Fruit fly (Drosophila melanogaster) whole organism, prepupa: ENCODE results near the gene CG5157.

ENCODE experiments used
- Blimp-1 ChIP-seq: fragments of 200-800 bp; sonication (Bioruptor generic); optimal IDR thresholded peaks from 3 replicates; lab custom pipeline; 2017; ENCODE audit warnings: missing biosample characterization, missing genetic modification characterization, mild to moderate bottlenecking, moderate library complexity, missing genetic modification reagents
- CG10631 ChIP-seq: fragments of 200-800 bp; sonication (Bioruptor generic); optimal IDR thresholded peaks from 2 replicates; lab custom pipeline; 2016; ENCODE audit warnings: missing biosample characterization, missing genetic modification characterization
- CG10669 ChIP-seq: fragments of 200-800 bp; sonication (Bioruptor generic); optimal IDR thresholded peaks from 3 replicates; lab custom pipeline; 2018; ENCODE audit warnings: missing biosample characterization, mild to moderate bottlenecking, missing genetic modification characterization, moderate library complexity
- CG11294 ChIP-seq: fragments of 200-800 bp; sonication (Bioruptor generic); IDR thresholded peaks from 2 replicates; pipeline ENCODE4 v1.3.6; 2022; ENCODE audit warnings: missing biosample characterization, missing genetic modification characterization
- CG11762 ChIP-seq: fragments of 200-800 bp; sonication (Bioruptor generic); optimal IDR thresholded peaks from 3 replicates; lab custom pipeline; 2016; ENCODE audit warnings: missing biosample characterization, missing genetic modification characterization; ENCODE audit not compliant: insufficient read depth
- CG15336 ChIP-seq: fragments of 200-800 bp; sonication (Bioruptor generic); IDR thresholded peaks from 2 replicates; pipeline ENCODE4 v1.3.6; 2022; ENCODE audit warnings: missing biosample characterization, missing genetic modification characterization
- CG1621 ChIP-seq: fragments of 200-800 bp; sonication (Bioruptor generic); optimal IDR thresholded peaks from 3 replicates; lab custom pipeline; 2018; ENCODE audit warnings: missing biosample characterization, mild to moderate bottlenecking, missing genetic modification characterization
- CG16779 ChIP-seq: fragments of 200-800 bp; sonication (Bioruptor generic); optimal IDR thresholded peaks from 3 replicates; lab custom pipeline; 2017; ENCODE audit warnings: missing biosample characterization, mild to moderate bottlenecking, missing genetic modification characterization
- CG3032 ChIP-seq: fragments of 200-800 bp; optimal IDR thresholded peaks from 2 replicates; lab custom pipeline; 2019; ENCODE audit warnings: missing biosample characterization, mild to moderate bottlenecking, missing genetic modification characterization, moderate library complexity
- CG31627 ChIP-seq: fragments of 200-800 bp; sonication (Bioruptor generic); optimal IDR thresholded peaks from 3 replicates; lab custom pipeline; 2016; ENCODE audit warnings: missing biosample characterization, missing genetic modification characterization
- CG32006 ChIP-seq: fragments of 200-800 bp; sonication (Bioruptor generic); optimal IDR thresholded peaks from 3 replicates; lab custom pipeline; 2017; ENCODE audit warnings: missing biosample characterization, mild to moderate bottlenecking, missing genetic modification characterization
- CG34406 ChIP-seq: fragments of 200-800 bp; sonication (Bioruptor generic); optimal IDR thresholded peaks from 3 replicates; lab custom pipeline; 2016; ENCODE audit warnings: missing biosample characterization, missing genetic modification characterization
- CG3919 ChIP-seq: fragments of 200-800 bp; sonication (Bioruptor generic); optimal IDR thresholded peaks from 3 replicates; lab custom pipeline; 2016; ENCODE audit warnings: missing biosample characterization, missing genetic modification characterization
- CG4318 ChIP-seq: fragments of 200-800 bp; sonication (Bioruptor generic); optimal IDR thresholded peaks from 3 replicates; lab custom pipeline; 2017; ENCODE audit warnings: missing biosample characterization, mild to moderate bottlenecking, missing genetic modification characterization
- CG6163 ChIP-seq: fragments of 200-800 bp; sonication (Bioruptor generic); IDR thresholded peaks from 3 replicates; pipeline ENCODE4 v1.3.6; 2022; ENCODE audit warnings: missing biosample characterization, missing genetic modification characterization
- CG6276 ChIP-seq: fragments of 200-800 bp; sonication (Bioruptor generic); optimal IDR thresholded peaks from 2 replicates; lab custom pipeline; 2017; ENCODE audit warnings: missing biosample characterization, mild to moderate bottlenecking, missing genetic modification characterization
- CG6792 ChIP-seq: fragments of 200-800 bp; sonication (Bioruptor generic); optimal IDR thresholded peaks from 3 replicates; lab custom pipeline; 2016; ENCODE audit warnings: missing biosample characterization, missing genetic modification characterization
- CG7368 ChIP-seq: fragments of 200-800 bp; sonication (Bioruptor generic); optimal IDR thresholded peaks from 3 replicates; lab custom pipeline; 2016; ENCODE audit warnings: missing biosample characterization, missing genetic modification characterization
- CG8119 ChIP-seq: fragments of 200-800 bp; sonication (Bioruptor generic); IDR thresholded peaks from 3 replicates; pipeline ENCODE4 v1.3.6; 2022; ENCODE audit warnings: missing biosample characterization, missing genetic modification characterization
- CG8319 ChIP-seq: fragments of 200-800 bp; sonication (Bioruptor generic); optimal IDR thresholded peaks from 3 replicates; lab custom pipeline; 2016; ENCODE audit warnings: missing biosample characterization, missing genetic modification characterization
- CG8632 ChIP-seq: fragments of 200-800 bp; sonication (Bioruptor generic); optimal IDR thresholded peaks from 3 replicates; lab custom pipeline; 2016; ENCODE audit warnings: missing biosample characterization, missing genetic modification characterization
- CG9139 ChIP-seq: fragments of 200-800 bp; sonication (Bioruptor generic); optimal IDR thresholded peaks from 3 replicates; lab custom pipeline; 2017; ENCODE audit warnings: missing biosample characterization, mild to moderate bottlenecking, missing genetic modification characterization
- Eip75B ChIP-seq: fragments of 200-800 bp; sonication (Bioruptor generic); optimal IDR thresholded peaks from 3 replicates; lab custom pipeline; 2016; ENCODE audit warnings: missing biosample characterization, missing genetic modification characterization
- Eip78C ChIP-seq: fragments of 200-800 bp; sonication (Bioruptor generic); peaks from one replicate; lab custom pipeline; 2016; ENCODE audit warnings: missing biosample characterization, missing genetic modification characterization
- Eip93F ChIP-seq: fragments of 200-800 bp; sonication (Bioruptor generic); optimal IDR thresholded peaks from 2 replicates; lab custom pipeline; 2016; ENCODE audit warnings: missing biosample characterization, mild to moderate bottlenecking, missing genetic modification characterization
- Ets21C ChIP-seq: fragments of 200-800 bp; sonication (Bioruptor generic); optimal IDR thresholded peaks from 3 replicates; lab custom pipeline; 2016; ENCODE audit warnings: missing biosample characterization, missing genetic modification characterization
- Ets96B ChIP-seq: fragments of 200-800 bp; optimal IDR thresholded peaks from 2 replicates; lab custom pipeline; 2019; ENCODE audit warnings: missing biosample characterization, mild to moderate bottlenecking, missing genetic modification characterization, moderate library complexity
- Gug ChIP-seq: fragments of 200-800 bp; sonication (Bioruptor generic); IDR thresholded peaks from 2 replicates; pipeline ENCODE4 v1.3.6; 2022; ENCODE audit warnings: missing biosample characterization, missing genetic modification characterization
- Hr38 ChIP-seq: sonication (Bioruptor generic); optimal IDR thresholded peaks from 2 replicates; lab custom pipeline; 2016; ENCODE audit warnings: missing biosample characterization, missing genetic modification characterization
- Hr39 ChIP-seq: fragments of 200-800 bp; sonication (Bioruptor generic); optimal IDR thresholded peaks from 2 replicates; lab custom pipeline; 2016; ENCODE audit warnings: missing biosample characterization, missing genetic modification characterization
- Hr4 ChIP-seq: fragments of 200-800 bp; sonication (Bioruptor generic); optimal IDR thresholded peaks from 3 replicates; lab custom pipeline; 2016; ENCODE audit warnings: missing biosample characterization, missing genetic modification characterization
- Lpt ChIP-seq: fragments of 200-800 bp; sonication (Bioruptor generic); optimal IDR thresholded peaks from 3 replicates; lab custom pipeline; 2016; ENCODE audit warnings: missing biosample characterization, missing genetic modification characterization
- Met ChIP-seq: fragments of 200-800 bp; sonication (Bioruptor generic); optimal IDR thresholded peaks from 3 replicates; lab custom pipeline; 2016; ENCODE audit warnings: missing biosample characterization, missing genetic modification characterization
- OdsH ChIP-seq: fragments of 200-800 bp; sonication (Bioruptor generic); optimal IDR thresholded peaks from 3 replicates; lab custom pipeline; 2016; ENCODE audit warnings: missing biosample characterization, missing genetic modification characterization
- Smox ChIP-seq: fragments of 200-800 bp; sonication (Bioruptor generic); optimal IDR thresholded peaks from 3 replicates; lab custom pipeline; 2016; ENCODE audit warnings: missing biosample characterization, missing genetic modification characterization
- Sox102F ChIP-seq: fragments of 200-800 bp; sonication (Bioruptor generic); optimal IDR thresholded peaks from 2 replicates; lab custom pipeline; 2016; ENCODE audit warnings: missing biosample characterization, mild to moderate bottlenecking, missing genetic modification characterization
- Sox15 ChIP-seq: fragments of 200-800 bp; sonication (Bioruptor generic); optimal IDR thresholded peaks from 3 replicates; lab custom pipeline; 2016; ENCODE audit warnings: missing biosample characterization, missing genetic modification characterization
- achi ChIP-seq: fragments of 200-800 bp; sonication (Bioruptor generic); optimal IDR thresholded peaks from 3 replicates; lab custom pipeline; 2016; ENCODE audit warnings: missing biosample characterization, missing genetic modification characterization
- acj6 ChIP-seq: fragments of 200-800 bp; sonication (Bioruptor generic); optimal IDR thresholded peaks from 3 replicates; lab custom pipeline; 2016; ENCODE audit warnings: missing biosample characterization, missing genetic modification characterization
- dac ChIP-seq: fragments of 200-800 bp; sonication (Bioruptor generic); optimal IDR thresholded peaks from 2 replicates; lab custom pipeline; 2017; ENCODE audit warnings: missing biosample characterization, mild to moderate bottlenecking, missing genetic modification characterization
- dsx ChIP-seq: fragments of 200-800 bp; optimal IDR thresholded peaks from 3 replicates; lab custom pipeline; 2019; ENCODE audit warnings: missing biosample characterization, mild to moderate bottlenecking, missing genetic modification characterization, moderate library complexity; ENCODE audit not compliant: poor library complexity, severe bottlenecking
- eg ChIP-seq: fragments of 200-800 bp; sonication (Bioruptor generic); IDR thresholded peaks from 3 replicates; pipeline ENCODE4 v1.3.6; 2022; ENCODE audit warnings: missing biosample characterization, missing genetic modification characterization
- fd85E ChIP-seq: fragments of 200-800 bp; sonication (Bioruptor generic); optimal IDR thresholded peaks from 3 replicates; lab custom pipeline; 2016; ENCODE audit warnings: missing biosample characterization, missing genetic modification characterization
- fkh ChIP-seq: fragments of 200-800 bp; sonication (Bioruptor generic); optimal IDR thresholded peaks from 3 replicates; lab custom pipeline; 2017; ENCODE audit warnings: missing biosample characterization, mild to moderate bottlenecking, missing genetic modification characterization, moderate library complexity
- lz ChIP-seq: fragments of 200-800 bp; sonication (Bioruptor generic); optimal IDR thresholded peaks from 3 replicates; lab custom pipeline; 2016; ENCODE audit warnings: missing biosample characterization, missing genetic modification characterization
- net ChIP-seq: fragments of 200-800 bp; sonication (Bioruptor generic); optimal IDR thresholded peaks from 3 replicates; lab custom pipeline; 2016; ENCODE audit warnings: missing biosample characterization, missing genetic modification characterization
- pdm3 ChIP-seq: fragments of 200-800 bp; sonication (Bioruptor generic); optimal IDR thresholded peaks from 3 replicates; lab custom pipeline; 2016; ENCODE audit warnings: missing biosample characterization, missing genetic modification characterization
- spab ChIP-seq: fragments of 200-800 bp; sonication (Bioruptor generic); optimal IDR thresholded peaks from 2 replicates; lab custom pipeline; 2017; ENCODE audit warnings: missing biosample characterization, mild to moderate bottlenecking, missing genetic modification characterization, missing genetic modification reagents
- ss ChIP-seq, 2 experiments: fragments of 200-800 bp; sonication (Bioruptor generic); optimal IDR thresholded peaks; 2 replicates in 1 of 2; 3 replicates in 1 of 2; lab custom pipeline; 2017 to 2018; ENCODE audit warnings: mild to moderate bottlenecking in 2 of 2, missing biosample characterization in 2 of 2, missing genetic modification characterization in 2 of 2, moderate library complexity in 1 of 2
- svp ChIP-seq: fragments of 200-800 bp; sonication (Bioruptor generic); peaks from one replicate; lab custom pipeline; 2016; ENCODE audit warnings: missing biosample characterization, missing genetic modification characterization
- topi ChIP-seq: fragments of 200-800 bp; sonication (Bioruptor generic); optimal IDR thresholded peaks from 3 replicates; lab custom pipeline; 2016; ENCODE audit warnings: missing biosample characterization, missing genetic modification characterization
- vri ChIP-seq: fragments of 200-800 bp; sonication (Bioruptor generic); optimal IDR thresholded peaks from 3 replicates; lab custom pipeline; 2016; ENCODE audit warnings: missing biosample characterization, mild to moderate bottlenecking, missing genetic modification characterization

CG5157 gene

DNA sequence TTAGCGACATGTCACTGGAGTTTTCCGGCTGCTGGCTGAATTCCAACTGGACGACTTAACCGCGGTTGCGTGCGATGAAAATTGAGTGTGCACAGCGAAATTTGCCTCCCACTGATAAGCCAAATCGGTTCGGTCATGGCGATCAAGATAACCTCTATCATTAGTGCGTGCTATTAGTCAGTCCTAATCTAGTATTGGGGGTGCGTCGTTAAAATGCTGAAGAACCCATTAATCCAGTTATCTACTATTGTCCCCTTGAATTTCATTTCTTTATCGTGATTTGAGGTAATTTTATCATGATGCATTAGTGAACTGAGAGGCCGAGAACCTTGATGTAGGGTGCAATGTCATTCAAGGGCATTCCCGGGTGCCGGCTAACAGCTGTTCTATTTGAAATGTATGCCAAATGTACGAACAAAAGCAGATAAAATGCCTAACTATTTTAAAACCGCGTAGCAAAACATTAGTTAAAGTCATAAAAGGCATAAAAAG, 9.2 kb downstream of the CG5157 start, which contains the start of gene Pgm1:
Gene Pgm1, minus strand, starts transcription at position 51 of the 492 bp plus-strand sequence.
- TF ChIP-seq CG1621 (tag; lab: Kevin White, UChicago): no peak
- no peak; the same call in 1 of the 3 replicates for TF ChIP-seq CG8119 (GFP tag; lab: Robert Waterston, UW)
- TF ChIP-seq vri: peak; percentile 93
- TF ChIP-seq CG6163 (GFP tag; lab: Robert Waterston, UW): no peak; the same call in 1 of the 3 replicates
- TF ChIP-seq Hr39 (GFP tag; lab: Kevin White, UChicago): peak; percentile 94
- peak; percentile 89 for TF ChIP-seq Ets21C (GFP tag; lab: Kevin White, UChicago)
- TF ChIP-seq lz (GFP tag; lab: Kevin White, UChicago): peak; percentile 95
- no peak for TF ChIP-seq fd85E (GFP tag; lab: Kevin White, UChicago)
- peak; percentile 93 for TF ChIP-seq Eip75B (GFP tag; lab: Kevin White, UChicago)
- TF ChIP-seq Gug (GFP tag; lab: Robert Waterston, UW): no peak; the same call in none of the 2 replicates
- no peak for TF ChIP-seq CG16779
- TF ChIP-seq achi (GFP tag; lab: Kevin White, UChicago): peak; percentile 89
- peak; percentile 86 for TF ChIP-seq Lpt
- TF ChIP-seq CG11294 (GFP tag; lab: Robert Waterston, UW): peak; percentile 66; the same call in 1 of the 2 replicates
- TF ChIP-seq net (GFP tag; lab: Kevin White, UChicago): no peak
- TF ChIP-seq topi: peak; percentile 95
- TF ChIP-seq Smox (GFP tag; lab: Kevin White, UChicago): peak; percentile 94
- no peak for TF ChIP-seq Eip93F (GFP tag; lab: Kevin White, UChicago)
- peak; percentile 96 for TF ChIP-seq CG7368
- peak; percentile 87 for TF ChIP-seq CG34406 (GFP tag; lab: Kevin White, UChicago)
- TF ChIP-seq CG32006 (GFP tag; lab: Kevin White, UChicago): no peak
- peak; percentile 83 for TF ChIP-seq dsx (GFP tag; lab: Kevin White, UChicago)
- TF ChIP-seq eg (GFP tag; lab: Robert Waterston, UW): peak; percentile 85
- TF ChIP-seq ss (GFP tag; optimal IDR thresholded peaks at IDR 0.05; lab: Kevin White, UChicago): no peak
- TF ChIP-seq Hr4 (GFP tag; lab: Kevin White, UChicago): peak; percentile 94
- TF ChIP-seq fkh: peak; percentile 80
- peak; percentile 89 for TF ChIP-seq Sox15 (GFP tag; lab: Kevin White, UChicago)
- no peak for TF ChIP-seq spab (GFP tag; lab: Kevin White, UChicago)
- TF ChIP-seq CG9139 (GFP tag; lab: Kevin White, UChicago): no peak
- TF ChIP-seq CG8632 (GFP tag; lab: Kevin White, UChicago): peak; percentile 89
- peak; percentile 89 for TF ChIP-seq CG11762 (GFP tag; lab: Kevin White, UChicago)
- TF ChIP-seq Blimp-1 (GFP tag; lab: Kevin White, UChicago): peak; percentile 71
- TF ChIP-seq CG3032 (tag; lab: Kevin White, UChicago): peak; percentile 79
- TF ChIP-seq Sox102F: peak; percentile 97
- TF ChIP-seq dac: no peak
- peak; percentile 99 for TF ChIP-seq svp (GFP tag; lab: Kevin White, UChicago)
- no peak for TF ChIP-seq CG4318
- peak; percentile 80 for TF ChIP-seq CG15336 (GFP tag; lab: Robert Waterston, UW)
- peak; percentile 97 for TF ChIP-seq Eip78C
- peak; percentile 83 for TF ChIP-seq Ets96B
- peak; percentile 87 for TF ChIP-seq CG10669
- TF ChIP-seq CG31627 (GFP tag; lab: Kevin White, UChicago): peak; percentile 96
- TF ChIP-seq CG8319 (GFP tag; lab: Kevin White, UChicago): peak; percentile 86
- peak; percentile 44 for TF ChIP-seq Hr38 (GFP tag; lab: Kevin White, UChicago)
- peak; percentile 93 for TF ChIP-seq OdsH (GFP tag; lab: Kevin White, UChicago)
- TF ChIP-seq CG3919 (GFP tag; lab: Kevin White, UChicago): peak; percentile 95
- peak; percentile 78 for TF ChIP-seq CG10631
- TF ChIP-seq Met (GFP tag; lab: Kevin White, UChicago): peak; percentile 94
- TF ChIP-seq pdm3: peak; percentile 95
- peak; percentile 92 for TF ChIP-seq acj6 (GFP tag; lab: Kevin White, UChicago)
- TF ChIP-seq CG6276 (GFP tag; lab: Kevin White, UChicago): no peak
- peak; percentile 92 for TF ChIP-seq CG6792 (GFP tag; lab: Kevin White, UChicago)
